Fruit fly (Drosophila melanogaster): ENCODE measurements around the gene betaggt-I.

Gene betaggt-I

DNA sequence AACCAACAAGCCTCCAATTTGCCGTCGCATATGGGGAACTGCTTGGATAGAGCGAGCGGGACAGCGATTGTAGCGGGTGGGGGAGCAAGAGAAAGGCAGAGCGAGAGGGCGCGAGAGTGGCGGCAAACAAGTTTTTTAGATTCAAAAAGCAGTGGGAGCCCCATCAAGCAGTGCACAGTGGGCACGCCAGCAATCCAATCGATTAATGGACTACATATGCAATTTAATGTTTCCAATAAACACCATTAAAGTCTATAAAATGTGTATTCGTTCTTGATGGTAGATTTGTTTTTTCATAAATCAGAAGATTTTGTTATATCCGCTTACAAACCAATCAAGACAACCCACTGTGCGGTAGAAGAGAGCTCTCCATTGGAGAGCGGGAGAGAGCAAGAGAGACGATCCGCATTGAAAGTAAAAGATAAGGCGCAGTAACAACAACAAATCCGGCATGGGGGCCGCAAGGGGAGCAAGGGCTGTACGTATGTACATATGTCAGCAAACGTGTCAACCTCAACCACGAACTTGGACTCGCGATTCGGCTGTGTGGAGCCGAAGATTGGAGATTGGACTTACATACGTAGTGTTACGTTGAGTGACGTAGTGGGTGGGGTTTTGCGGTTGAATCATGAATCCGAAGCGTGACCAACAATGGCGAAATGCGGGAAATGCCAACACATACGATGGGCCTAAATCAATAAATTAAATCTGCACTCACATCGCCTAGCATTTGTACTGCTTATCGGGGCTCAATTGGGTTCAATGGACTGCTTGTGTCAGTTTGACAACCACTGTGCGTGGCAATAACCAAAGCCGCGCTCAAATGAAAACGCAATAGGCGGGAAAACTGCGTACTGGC, 52.3 kb downstream of the betaggt-I start (continued):
- TF ChIP-seq CG17612 (GFP tag; IDR thresholded peaks at IDR 0.05), result peak; percentile 98
- TF ChIP-seq tgo (GFP tag; IDR thresholded peaks at IDR 0.05), result peak; percentile 99
- TF ChIP-seq sr (GFP tag; IDR thresholded peaks at IDR 0.05), result peak; percentile 98
- TF ChIP-seq Dfd (GFP tag; optimal IDR thresholded peaks at IDR 0.05), result peak; percentile 58 to 81
- peak; percentile 98 for TF ChIP-seq dimm (GFP tag; IDR thresholded peaks at IDR 0.05)

Measured in whole organism, embryonic.